Fruit fly (Drosophila melanogaster) whole organism, embryonic: Measurements from ENCODE around the gene CG12112.
A peak's percentile ranks its signal among the peaks of the same experiment; 100 is the strongest.

ENCODE experiments used
- CG1529 ChIP-seq: fragments of 200-800 bp; sonication (Bioruptor generic); optimal IDR thresholded peaks from 3 replicates; lab custom pipeline; 2018; ENCODE audit warnings: missing biosample characterization, missing genetic modification characterization
- CG1832 ChIP-seq: fragments of 200-800 bp; sonication (Bioruptor generic); optimal IDR thresholded peaks from 2 replicates; lab custom pipeline; 2017; ENCODE audit warnings: missing biosample characterization, mild to moderate bottlenecking, missing genetic modification characterization, inconsistent platforms
- CG18619 ChIP-seq: fragments of 200-800 bp; sonication (Bioruptor generic); optimal IDR thresholded peaks from 3 replicates; lab custom pipeline; 2017; ENCODE audit warnings: missing biosample characterization, mild to moderate bottlenecking, missing genetic modification characterization
- CG32767 ChIP-seq: fragments of 200-800 bp; sonication (Bioruptor generic); IDR thresholded peaks from 2 replicates; pipeline ENCODE4 v1.3.6; 2022; ENCODE audit warnings: missing biosample characterization, missing genetic modification characterization
- CG32772 ChIP-seq: fragments of 200-800 bp; sonication (Bioruptor generic); IDR thresholded peaks from 2 replicates; pipeline ENCODE4 v1.3.6; 2022; ENCODE audit warnings: missing biosample characterization, missing genetic modification characterization
- CG3281 ChIP-seq: fragments of 200-800 bp; sonication (Bioruptor generic); optimal IDR thresholded peaks from 3 replicates; lab custom pipeline; 2017; ENCODE audit warnings: missing biosample characterization, mild to moderate bottlenecking, missing genetic modification characterization
- CG33557 ChIP-seq: fragments of 200-800 bp; sonication (Bioruptor generic); optimal IDR thresholded peaks from 2 replicates; lab custom pipeline; 2019; ENCODE audit warnings: missing biosample characterization, mild to moderate bottlenecking, missing genetic modification characterization, moderate library complexity
- CG34224 ChIP-seq: fragments of 200-800 bp; sonication (Bioruptor generic); IDR thresholded peaks from 3 replicates; pipeline ENCODE4 v1.3.6; 2022; ENCODE audit warnings: missing biosample characterization, missing genetic modification characterization; ENCODE audit not compliant: partially characterized antibody
- CG3726 ChIP-seq: fragments of 200-800 bp; sonication (Bioruptor generic); IDR thresholded peaks from 3 replicates; pipeline ENCODE4, ENCODE4 v1.3.6; 2022; ENCODE audit warnings: missing biosample characterization, missing genetic modification characterization
- CG3847 ChIP-seq: fragments of 200-800 bp; sonication (Bioruptor generic); IDR thresholded peaks from 2 replicates; pipeline ENCODE4 v1.3.6; 2022; ENCODE audit warnings: missing biosample characterization, missing genetic modification characterization
- CG4424 ChIP-seq: fragments of 200-800 bp; sonication (Bioruptor generic); optimal IDR thresholded peaks from 3 replicates; lab custom pipeline; 2016; ENCODE audit warnings: missing biosample characterization, missing genetic modification characterization
- CG7556 ChIP-seq: fragments of 200-800 bp; sonication (Bioruptor generic); optimal IDR thresholded peaks from 2 replicates; lab custom pipeline; 2017; ENCODE audit warnings: missing biosample characterization, mild to moderate bottlenecking, missing genetic modification characterization
- CG8089 ChIP-seq: fragments of 200-800 bp; sonication (Bioruptor generic); optimal IDR thresholded peaks from 3 replicates; lab custom pipeline; 2016; ENCODE audit warnings: missing biosample characterization, missing genetic modification characterization
- CG8924 ChIP-seq: fragments of 200-800 bp; optimal IDR thresholded peaks from 3 replicates; lab custom pipeline; 2019; ENCODE audit warnings: missing biosample characterization, mild to moderate bottlenecking, missing genetic modification characterization, moderate library complexity
- CG9727 ChIP-seq: fragments of 200-800 bp; sonication (Bioruptor generic); optimal IDR thresholded peaks from 3 replicates; lab custom pipeline; 2017; ENCODE audit warnings: missing biosample characterization, mild to moderate bottlenecking, missing genetic modification characterization
- CG9797 ChIP-seq: fragments of 200-800 bp; sonication (Bioruptor generic); optimal IDR thresholded peaks from 3 replicates; lab custom pipeline; 2018; ENCODE audit warnings: missing biosample characterization, mild to moderate bottlenecking, missing genetic modification characterization
- E2f1 ChIP-seq: fragments of 200-800 bp; sonication (Bioruptor generic); IDR thresholded peaks from 2 replicates; pipeline ENCODE4 v1.3.6; 2022; ENCODE audit warnings: missing biosample characterization, missing genetic modification characterization
- Gsc ChIP-seq: fragments of 200-800 bp; sonication (Bioruptor generic); IDR thresholded peaks from 2 replicates; pipeline ENCODE4 v1.3.6; 2022; ENCODE audit warnings: missing biosample characterization, missing genetic modification characterization
- HLH3B ChIP-seq: fragments of 200-800 bp; sonication (Bioruptor generic); IDR thresholded peaks from 2 replicates; pipeline ENCODE4 v1.3.6; 2022; ENCODE audit warnings: missing biosample characterization, missing genetic modification characterization
- HLH4C ChIP-seq: fragments of 200-800 bp; sonication (Bioruptor generic); IDR thresholded peaks from 3 replicates; pipeline ENCODE4 v1.3.6; 2022; ENCODE audit warnings: missing biosample characterization, missing genetic modification characterization; ENCODE audit not compliant: partially characterized antibody
- HLH54F ChIP-seq: fragments of 200-800 bp; sonication (Bioruptor generic); optimal IDR thresholded peaks from 3 replicates; lab custom pipeline; 2016; ENCODE audit warnings: missing biosample characterization, missing genetic modification characterization
- Hsf ChIP-seq: fragments of 200-800 bp; sonication (Bioruptor generic); optimal IDR thresholded peaks from 3 replicates; lab custom pipeline; 2016; ENCODE audit warnings: missing biosample characterization, missing genetic modification characterization
- Med ChIP-seq: fragments of 200-800 bp; sonication (Bioruptor generic); peaks from one replicate; lab custom pipeline; 2016; ENCODE audit warnings: missing biosample characterization, missing genetic modification characterization, mild to moderate bottlenecking, inconsistent platforms, moderate library complexity
- Nf-YA ChIP-seq: fragments of 200-800 bp; sonication (Bioruptor generic); IDR thresholded peaks from 2 replicates; pipeline ENCODE4 v1.3.6; 2022; ENCODE audit warnings: missing biosample characterization, missing genetic modification characterization
- Nf-YC ChIP-seq: fragments of 200-800 bp; optimal IDR thresholded peaks from 3 replicates; lab custom pipeline; 2019; ENCODE audit warnings: missing biosample characterization, mild to moderate bottlenecking, missing genetic modification characterization, moderate library complexity
- Side ChIP-seq: fragments of 200-800 bp; sonication (Bioruptor generic); optimal IDR thresholded peaks from 2 replicates; lab custom pipeline; 2016; ENCODE audit warnings: missing biosample characterization, missing genetic modification characterization
- Sox100B ChIP-seq: fragments of 200-800 bp; sonication (Bioruptor generic); optimal IDR thresholded peaks from 3 replicates; lab custom pipeline; 2018; ENCODE audit warnings: missing biosample characterization, mild to moderate bottlenecking, missing genetic modification characterization
- Sox102F ChIP-seq: fragments of 200-800 bp; sonication (Bioruptor generic); optimal IDR thresholded peaks from 2 replicates; lab custom pipeline; 2018; ENCODE audit warnings: missing biosample characterization, mild to moderate bottlenecking, missing genetic modification characterization, moderate library complexity
- Trl ChIP-seq, 3 experiments: fragments of >200 bp in 2 of 3; fragments of 200-800 bp in 1 of 3; sonication (Bioruptor generic) in 1 of 3; optimal IDR thresholded peaks; 2 replicates in 1 of 3; 3 replicates in 2 of 3; lab custom pipeline; 2016 to 2017; ENCODE audit warnings: missing biosample characterization in 1 of 3, missing genetic modification characterization in 1 of 3
- Usf ChIP-seq: fragments of 200-800 bp; sonication (Bioruptor generic); optimal IDR thresholded peaks from 2 replicates; lab custom pipeline; 2017; ENCODE audit warnings: missing genotype, missing biosample characterization, missing genetic modification characterization
- ab ChIP-seq: fragments of 200-800 bp; sonication (Bioruptor generic); optimal IDR thresholded peaks from 2 replicates; lab custom pipeline; 2016; ENCODE audit warnings: missing biosample characterization, missing genetic modification characterization
- ash1 ChIP-seq: fragments of 200-800 bp; sonication (Bioruptor generic); optimal IDR thresholded peaks from 2 replicates; lab custom pipeline; 2018; ENCODE audit warnings: missing biosample characterization, mild to moderate bottlenecking, missing genetic modification characterization
- az2 ChIP-seq: fragments of 200-800 bp; sonication (Bioruptor generic); optimal IDR thresholded peaks from 3 replicates; lab custom pipeline; 2016; ENCODE audit warnings: missing biosample characterization, missing genetic modification characterization
- en ChIP-seq: fragments of 200-800 bp; sonication (Bioruptor generic); optimal IDR thresholded peaks from 2 replicates; lab custom pipeline; 2016; ENCODE audit warnings: missing biosample characterization, missing genetic modification characterization
- inv ChIP-seq: fragments of 200-800 bp; sonication (Bioruptor generic); IDR thresholded peaks from 2 replicates; pipeline ENCODE4 v1.3.6; 2022; ENCODE audit warnings: missing biosample characterization, missing genetic modification characterization; ENCODE audit not compliant: partially characterized antibody
- lbe ChIP-seq: fragments of 200-800 bp; sonication (Bioruptor generic); optimal IDR thresholded peaks from 2 replicates; lab custom pipeline; 2016; ENCODE audit warnings: missing biosample characterization, mild to moderate bottlenecking, missing genetic modification characterization
- lov ChIP-seq, 2 experiments: fragments of 200-800 bp in 1 of 2; fragments of >200 bp in 1 of 2; sonication (Bioruptor generic) in 1 of 2; IDR thresholded peaks in 1 of 2; optimal IDR thresholded peaks in 1 of 2; 2 replicates in 1 of 2; 3 replicates in 1 of 2; pipeline versions ENCODE4 v1.3.6 to Lab custom; 2017 to 2022; ENCODE audit warnings: missing biosample characterization in 1 of 2, missing genetic modification characterization in 1 of 2
- maf-S ChIP-seq: fragments of 200-800 bp; sonication (Bioruptor generic); optimal IDR thresholded peaks from 2 replicates; lab custom pipeline; 2016; ENCODE audit warnings: missing biosample characterization, missing genetic modification characterization
- pan ChIP-seq, 4 experiments: fragments of >200 bp in 3 of 4; fragments of 200-800 bp in 1 of 4; sonication (Bioruptor generic) in 1 of 4; optimal IDR thresholded peaks in 3 of 4; IDR thresholded peaks in 1 of 4; 2 replicates each; pipeline versions ENCODE4 v1.3.6 to Lab custom; 2017 to 2022; ENCODE audit warnings: missing biosample characterization in 2 of 4, missing genetic modification characterization in 2 of 4, mixed read lengths in 1 of 4
- ranshi ChIP-seq: fragments of 200-800 bp; sonication (Bioruptor generic); IDR thresholded peaks from 2 replicates; pipeline ENCODE4 v1.3.6; 2022; ENCODE audit warnings: missing biosample characterization, missing genetic modification characterization
- sc ChIP-seq, 3 experiments: fragments of >200 bp in 2 of 3; fragments of 200-800 bp in 1 of 3; sonication (Bioruptor generic) in 1 of 3; optimal IDR thresholded peaks; 2 replicates in 2 of 3; 3 replicates in 1 of 3; lab custom pipeline; 2017; ENCODE audit warnings: mild to moderate bottlenecking in 1 of 3, missing biosample characterization in 1 of 3, missing genetic modification characterization in 1 of 3, missing genetic modification reagents in 1 of 3
- seq ChIP-seq: fragments of 200-800 bp; sonication (Bioruptor generic); IDR thresholded peaks from 2 replicates; pipeline ENCODE4 v1.3.6; 2022; ENCODE audit warnings: missing biosample characterization, missing genetic modification characterization
- slbo ChIP-seq: fragments of 200-800 bp; sonication (Bioruptor generic); IDR thresholded peaks from 2 replicates; pipeline ENCODE4 v1.3.6; 2022; ENCODE audit warnings: missing biosample characterization, missing genetic modification characterization
- slou ChIP-seq: fragments of 200-800 bp; sonication (Bioruptor generic); optimal IDR thresholded peaks from 3 replicates; lab custom pipeline; 2016; ENCODE audit warnings: missing biosample characterization, missing genetic modification characterization
- slp2 ChIP-seq: fragments of 200-800 bp; sonication (Bioruptor generic); optimal IDR thresholded peaks from 2 replicates; lab custom pipeline; 2016; ENCODE audit warnings: missing biosample characterization, missing genetic modification characterization
- vfl ChIP-seq: fragments of 200-800 bp; sonication (Bioruptor generic); optimal IDR thresholded peaks from 2 replicates; lab custom pipeline; 2016; ENCODE audit warnings: missing biosample characterization, missing genetic modification characterization
- zen ChIP-seq: fragments of 200-800 bp; sonication (Bioruptor generic); optimal IDR thresholded peaks from 3 replicates; lab custom pipeline; 2018; ENCODE audit warnings: missing biosample characterization, mild to moderate bottlenecking, missing genetic modification characterization, moderate library complexity
- zf30C ChIP-seq: fragments of 200-800 bp; sonication (Bioruptor generic); optimal IDR thresholded peaks from 3 replicates; lab custom pipeline; 2018; ENCODE audit warnings: missing biosample characterization, mild to moderate bottlenecking, missing genetic modification characterization

Gene CG12112

dm6 chrX:8573744-8574484 is 13.9 kb upstream of the CG12112 start, which contains the start of gene CG12065 (continued):
- no peak for TF ChIP-seq Hsf (GFP tag; lab: Kevin White, UChicago)
- TF ChIP-seq Sox100B (GFP tag; lab: Kevin White, UChicago): peak; percentile 39
- TF ChIP-seq E2f1 (GFP tag; lab: Robert Waterston, UW): no peak
- 0 out of 2 replicates have a peak, but pooled peaks have one; percentile 3 for TF ChIP-seq slbo (GFP tag; lab: Robert Waterston, UW)
- no peak for TF ChIP-seq CG8089 (GFP tag; lab: Kevin White, UChicago)
- TF ChIP-seq zen: no peak
- no peak for TF ChIP-seq vfl (GFP tag; lab: Kevin White, UChicago)
- no peak for TF ChIP-seq CG4424
- no peak for TF ChIP-seq CG8924 (tag; lab: Kevin White, UChicago)
- no peak for TF ChIP-seq pan (optimal IDR thresholded peaks at IDR 0.05; lab: Kevin White, UChicago)
- no peak for TF ChIP-seq pan (GFP tag; optimal IDR thresholded peaks at IDR 0.05 in 1 of 2, IDR thresholded peaks at IDR 0.05 in 1 of 2)
- peak; percentile 80 for TF ChIP-seq Med (GFP tag; lab: Kevin White, UChicago)
- TF ChIP-seq Side: no peak
- TF ChIP-seq inv (GFP tag; lab: Robert Waterston, UW): peak; percentile 10; the same call in 1 of the 2 replicates
- TF ChIP-seq az2 (GFP tag; lab: Kevin White, UChicago): no peak
- peak; percentile 18; the same call in 1 of the 3 replicates for TF ChIP-seq CG34224
- TF ChIP-seq Nf-YA (GFP tag; lab: Robert Waterston, UW): no peak
- TF ChIP-seq slou: no peak
- TF ChIP-seq CG7556 (GFP tag; lab: Kevin White, UChicago): peak; percentile 41
- TF ChIP-seq Gsc (GFP tag; lab: Robert Waterston, UW): no peak
- TF ChIP-seq HLH3B (GFP tag; lab: Robert Waterston, UW): no peak
- no peak for TF ChIP-seq lov (optimal IDR thresholded peaks at IDR 0.05; lab: Kevin White, UChicago)
- no peak for TF ChIP-seq lov (GFP tag; IDR thresholded peaks at IDR 0.05; lab: Robert Waterston, UW)
- peak; percentile 67 for TF ChIP-seq Nf-YC
- peak; percentile 16; the same call in 1 of the 2 replicates for TF ChIP-seq ranshi (GFP tag; lab: Robert Waterston, UW)
- 0 out of 2 replicates have a peak, but pooled peaks have one; percentile 11 for TF ChIP-seq CG32767 (GFP tag; lab: Robert Waterston, UW)
- TF ChIP-seq CG33557 (GFP tag; lab: Kevin White, UChicago): peak; percentile 76
- no peak for TF ChIP-seq CG18619 (GFP tag; lab: Kevin White, UChicago)
- no peak for TF ChIP-seq lbe (GFP tag; lab: Kevin White, UChicago)
- TF ChIP-seq CG9797 (GFP tag; lab: Kevin White, UChicago): peak; percentile 94
- no peak for TF ChIP-seq HLH54F (GFP tag; lab: Kevin White, UChicago)
- TF ChIP-seq CG9727 (GFP tag; lab: Kevin White, UChicago): no peak
- TF ChIP-seq maf-S (GFP tag; lab: Kevin White, UChicago): no peak
- peak; percentile 76 for TF ChIP-seq Sox102F (GFP tag; lab: Kevin White, UChicago)
- TF ChIP-seq CG3726 (GFP tag; lab: Robert Waterston, UW): no peak
- TF ChIP-seq sc (optimal IDR thresholded peaks at IDR 0.05; lab: Kevin White, UChicago): no peak
- TF ChIP-seq sc (GFP tag; optimal IDR thresholded peaks at IDR 0.05; lab: Kevin White, UChicago): no peak
- TF ChIP-seq Trl (optimal IDR thresholded peaks at IDR 0.05; lab: Kevin White, UChicago): no peak
- no peak for TF ChIP-seq Trl (GFP tag; optimal IDR thresholded peaks at IDR 0.05; lab: Kevin White, UChicago)
- TF ChIP-seq CG1529 (GFP tag; lab: Kevin White, UChicago): no peak
- peak; percentile 15; the same call in 1 of the 2 replicates for TF ChIP-seq seq
- TF ChIP-seq ash1: no peak
- no peak for TF ChIP-seq CG32772
- TF ChIP-seq en (GFP tag; lab: Kevin White, UChicago): no peak
- no peak for TF ChIP-seq slp2 (GFP tag; lab: Kevin White, UChicago)
- peak; percentile 42 for TF ChIP-seq CG3281 (GFP tag; lab: Kevin White, UChicago)
- TF ChIP-seq zf30C: no peak
- TF ChIP-seq CG1832 (GFP tag; lab: Kevin White, UChicago): no peak
- peak; percentile 60 for TF ChIP-seq CG3847 (GFP tag; lab: Robert Waterston, UW)
- no peak for TF ChIP-seq Usf (GFP tag; lab: Kevin White, UChicago)
- TF ChIP-seq HLH4C (GFP tag; lab: Robert Waterston, UW): no peak
- no peak for TF ChIP-seq ab (GFP tag; lab: Kevin White, UChicago)
